Worm (Caenorhabditis elegans): ENCODE results near the gene clec-6.

- TF ChIP-seq tab-1 (GFP tag; IDR thresholded peaks at IDR 0.05) (no peak), ztf-29 (GFP tag; IDR thresholded peaks at IDR 0.05) (no peak), flt-1 (GFP tag; IDR thresholded peaks at IDR 0.05) (no peak), ztf-23 (GFP tag; IDR thresholded peaks at IDR 0.05) (no peak), cog-1 (tag; optimal IDR thresholded peaks at IDR 0.05) (no peak), ref-1 (GFP tag; conservative IDR thresholded peaks at IDR 0.05) (no peak), med-1 (GFP tag; optimal IDR thresholded peaks at IDR 0.05; ENCODE audit: insufficient read depth) (no peak), T22C8.4 (GFP tag; IDR thresholded peaks at IDR 0.05) (no peak)
Measured at ce11 chrIII:4870478-4870877, 16.8 kb downstream of the clec-6 start, which contains the start of gene gipc-1.
